Worm (Caenorhabditis elegans) whole organism, L2 larva: Measurements from ENCODE around the gene dnpp-1.

Experiments
- C34F6.9 ChIP-seq: fragments of 150-350 bp; optimal IDR thresholded peaks from 2 replicates; lab custom pipeline; 2014; ENCODE audit warnings: missing biosample characterization, missing genetic modification characterization
- F13H6.1 ChIP-seq: sonication (generic microtip); optimal IDR thresholded peaks from 2 replicates; lab custom pipeline; 2016; ENCODE audit warnings: missing genetic modification characterization, missing compliant biosample characterization
- Y55F3AM.14 ChIP-seq: fragments of 200-800 bp; sonication (Bioruptor generic); optimal IDR thresholded peaks from 2 replicates; lab custom pipeline; 2018; ENCODE audit warnings: mild to moderate bottlenecking, missing genetic modification characterization, missing compliant biosample characterization
- ZK546.5 ChIP-seq: sonication (generic microtip); optimal IDR thresholded peaks from 2 replicates; lab custom pipeline; 2017; ENCODE audit warnings: missing biosample characterization, missing genetic modification characterization
- alr-1 ChIP-seq: fragments of 150-350 bp; optimal IDR thresholded peaks from 2 replicates; lab custom pipeline; 2014; ENCODE audit warnings: missing biosample characterization, missing genetic modification characterization
- aly-2 ChIP-seq: fragments of 150-350 bp; optimal IDR thresholded peaks from 2 replicates; lab custom pipeline; 2014; ENCODE audit warnings: missing biosample characterization, missing genetic modification characterization
- ama-1 ChIP-seq: fragments of 150-350 bp; optimal IDR thresholded peaks from 2 replicates; lab custom pipeline; 2018; ENCODE audit warnings: inconsistent platforms
- blmp-1 ChIP-seq: sonication (generic microtip); optimal IDR thresholded peaks from 2 replicates; lab custom pipeline; 2017; ENCODE audit warnings: missing genetic modification characterization, mild to moderate bottlenecking, missing compliant biosample characterization, antibody characterized with exemption, moderate library complexity; ENCODE audit not compliant: insufficient read depth
- ceh-16 ChIP-seq: fragments of 150-350 bp; optimal IDR thresholded peaks from 2 replicates; lab custom pipeline; 2014; ENCODE audit warnings: missing biosample characterization, missing genetic modification characterization
- ceh-82 ChIP-seq: fragments of 150-350 bp; optimal IDR thresholded peaks from 2 replicates; lab custom pipeline; 2014; ENCODE audit warnings: missing biosample characterization, missing genetic modification characterization
- crh-2 ChIP-seq: sonication (generic microtip); optimal IDR thresholded peaks from 2 replicates; lab custom pipeline; 2017; ENCODE audit warnings: missing biosample characterization, missing genetic modification characterization
- dmd-4 ChIP-seq: sonication (generic microtip); optimal IDR thresholded peaks from 2 replicates; lab custom pipeline; 2017; ENCODE audit warnings: missing biosample characterization, missing genetic modification characterization
- egl-27 ChIP-seq: sonication (generic microtip); optimal IDR thresholded peaks from 3 replicates; lab custom pipeline; 2017; ENCODE audit warnings: missing biosample characterization, missing genetic modification reagents, missing genetic modification characterization
- fos-1 ChIP-seq: fragments of 150-350 bp; optimal IDR thresholded peaks from 2 replicates; lab custom pipeline; 2014; ENCODE audit warnings: missing biosample characterization, missing genetic modification characterization
- lin-11 ChIP-seq: fragments of 150-350 bp; sonication (generic microtip); optimal IDR thresholded peaks from 2 replicates; lab custom pipeline; 2014; ENCODE audit warnings: missing biosample characterization, missing genetic modification characterization, inconsistent platforms, mixed read lengths
- lin-13 ChIP-seq: fragments of 150-350 bp; optimal IDR thresholded peaks from 2 replicates; lab custom pipeline; 2014; ENCODE audit warnings: missing biosample characterization, missing genetic modification reagents, missing genetic modification characterization
- lin-39 ChIP-seq: fragments of 150-350 bp; optimal IDR thresholded peaks from 2 replicates; lab custom pipeline; 2014; ENCODE audit warnings: missing biosample characterization, missing genetic modification reagents, missing genetic modification characterization
- lsy-2 ChIP-seq, 2 experiments: fragments of 150-350 bp in 1 of 2; sonication (generic microtip) in 1 of 2; optimal IDR thresholded peaks; 2 replicates each; lab custom pipeline; 2014 to 2017; ENCODE audit warnings: missing biosample characterization in 2 of 2, missing genetic modification characterization in 2 of 2
- mab-5 ChIP-seq: fragments of 150-350 bp; optimal IDR thresholded peaks from 2 replicates; lab custom pipeline; 2014; ENCODE audit warnings: missing biosample characterization, missing genetic modification characterization
- mdl-1 ChIP-seq, 2 experiments: fragments of 150-350 bp in 1 of 2; sonication (generic microtip) in 1 of 2; optimal IDR thresholded peaks; 2 replicates each; lab custom pipeline; 2017; ENCODE audit warnings: missing biosample characterization in 2 of 2, missing genetic modification characterization in 2 of 2
- nhr-10 ChIP-seq: sonication (generic microtip); optimal IDR thresholded peaks from 2 replicates; lab custom pipeline; 2017; ENCODE audit warnings: missing biosample characterization, missing genetic modification characterization
- nhr-11 ChIP-seq: fragments of 150-350 bp; optimal IDR thresholded peaks from 2 replicates; lab custom pipeline; 2014; ENCODE audit warnings: missing biosample characterization, missing genetic modification characterization
- nhr-21 ChIP-seq: fragments of 150-350 bp; optimal IDR thresholded peaks from 2 replicates; lab custom pipeline; 2014; ENCODE audit warnings: missing biosample characterization, missing genetic modification characterization
- nhr-23 ChIP-seq: fragments of 150-350 bp; optimal IDR thresholded peaks from 2 replicates; lab custom pipeline; 2014; ENCODE audit warnings: missing biosample characterization, missing genetic modification reagents, missing genetic modification characterization
- nhr-25 ChIP-seq: fragments of 150-350 bp; sonication (generic microtip); optimal IDR thresholded peaks from 3 replicates; lab custom pipeline; 2014; ENCODE audit warnings: missing biosample characterization, missing genetic modification characterization
- nhr-6 ChIP-seq: fragments of 150-350 bp; optimal IDR thresholded peaks from 2 replicates; lab custom pipeline; 2014; ENCODE audit warnings: missing biosample characterization, missing genetic modification characterization
- nhr-77 ChIP-seq: fragments of 150-350 bp; optimal IDR thresholded peaks from 2 replicates; lab custom pipeline; 2014; ENCODE audit warnings: missing biosample characterization, missing genetic modification characterization
- peb-1 ChIP-seq: fragments of 150-350 bp; optimal IDR thresholded peaks from 2 replicates; lab custom pipeline; 2014; ENCODE audit warnings: missing biosample characterization, missing genetic modification characterization
- skn-1 ChIP-seq: sonication (generic microtip); optimal IDR thresholded peaks from 2 replicates; lab custom pipeline; 2017; ENCODE audit warnings: missing biosample characterization, missing genetic modification characterization
- sma-3 ChIP-seq: sonication (generic microtip); optimal IDR thresholded peaks from 2 replicates; lab custom pipeline; 2016; ENCODE audit warnings: missing genetic modification reagents, missing genetic modification characterization, missing compliant biosample characterization
- snpc-4 ChIP-seq: fragments of 150-350 bp; optimal IDR thresholded peaks from 2 replicates; lab custom pipeline; 2014; ENCODE audit warnings: missing biosample characterization, missing genetic modification characterization
- unc-55 ChIP-seq: fragments of 150-350 bp; sonication (generic microtip); optimal IDR thresholded peaks from 3 replicates; lab custom pipeline; 2014; ENCODE audit warnings: missing biosample characterization, missing genetic modification reagents, missing genetic modification characterization
- unc-62 ChIP-seq: fragments of 150-350 bp; optimal IDR thresholded peaks from 2 replicates; lab custom pipeline; 2014; ENCODE audit warnings: missing biosample characterization, missing genetic modification reagents, missing genetic modification characterization
- zag-1 ChIP-seq: fragments of 150-350 bp; optimal IDR thresholded peaks from 2 replicates; lab custom pipeline; 2014; ENCODE audit warnings: missing biosample characterization, missing genetic modification characterization
- ztf-1 ChIP-seq: fragments of 200-800 bp; sonication (Bioruptor generic); conservative IDR thresholded peaks from 2 replicates; pipeline ENCODE4 v1.3.6; 2022; ENCODE audit warnings: missing genetic modification characterization, missing compliant biosample characterization
- ztf-4 ChIP-seq: fragments of 150-350 bp; optimal IDR thresholded peaks from 2 replicates; lab custom pipeline; 2014; ENCODE audit warnings: missing biosample characterization, missing genetic modification characterization

The dnpp-1 gene

DNA sequence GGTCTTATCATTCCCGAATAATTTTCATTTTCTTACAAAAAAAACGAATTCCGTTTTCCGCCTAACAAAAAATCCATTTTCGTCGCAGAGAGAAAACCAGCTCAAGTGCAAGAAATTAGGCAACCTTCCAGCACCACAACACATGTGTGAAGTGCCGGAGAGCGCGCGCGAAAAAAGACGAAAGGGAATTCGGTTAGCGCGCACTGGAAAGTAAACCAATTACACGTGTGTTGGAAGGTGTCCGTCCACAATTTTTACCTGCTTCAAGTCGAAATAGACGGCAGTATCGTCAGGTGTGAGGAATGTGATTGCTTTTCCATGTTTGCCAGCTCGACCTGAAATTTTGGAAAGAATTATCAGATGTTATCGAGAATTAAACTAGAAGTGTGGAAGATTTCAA lies 28.9 kb downstream of the dnpp-1 start:
- no peak for TF ChIP-seq lsy-2 (tag; optimal IDR thresholded peaks at IDR 0.05; lab: Kevin White, UChicago)
- no peak for TF ChIP-seq nhr-21
- no peak for TF ChIP-seq sma-3 (GFP tag; lab: Kevin White, UChicago)
- TF ChIP-seq mdl-1 (tag; optimal IDR thresholded peaks at IDR 0.05; lab: Kevin White, UChicago), result no peak
- no peak for TF ChIP-seq nhr-11 (tag; lab: Kevin White, UChicago)
- no peak for TF ChIP-seq egl-27 (tag; lab: Kevin White, UChicago)
- TF ChIP-seq snpc-4 (tag; lab: Kevin White, UChicago), result no peak
- no peak for TF ChIP-seq nhr-10 (tag; lab: Kevin White, UChicago)

DNA sequence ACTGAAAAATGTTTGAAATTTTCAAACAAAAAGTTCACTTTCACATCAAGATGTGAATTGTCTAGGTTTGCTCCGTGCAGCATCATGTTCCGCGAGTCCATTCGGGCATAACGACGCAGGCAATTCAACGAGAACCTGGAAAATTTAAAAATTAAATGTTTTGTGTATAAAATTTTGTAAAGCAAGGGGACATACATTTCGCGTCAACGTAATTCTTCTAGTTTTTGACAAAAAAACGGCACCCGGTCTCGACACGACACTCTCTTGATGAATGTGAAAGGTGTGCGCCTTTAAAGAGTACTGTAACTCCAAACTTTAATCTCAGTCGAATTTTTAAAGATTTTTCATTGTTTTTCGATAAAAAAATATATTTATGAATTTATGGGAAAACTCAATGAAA lies 29.6 kb downstream of the dnpp-1 start, which contains the start of gene R12B2.6:
Gene R12B2.6 (minus strand): TSS at position 101 of the 400 bp plus-strand sequence.
- no peak for TF ChIP-seq aly-2 (tag; lab: Kevin White, UChicago)
- TF ChIP-seq ztf-1 (GFP tag; lab: Robert Waterston, UW), result no peak
- TF ChIP-seq lin-13 (GFP tag; lab: Kevin White, UChicago), result no peak
- no peak for TF ChIP-seq mab-5 (tag; lab: Kevin White, UChicago)
- TF ChIP-seq zag-1, result no peak
- no peak for TF ChIP-seq dmd-4 (tag; lab: Kevin White, UChicago)
- TF ChIP-seq nhr-25 (tag; lab: Kevin White, UChicago), result no peak
- TF ChIP-seq C34F6.9, result no peak
- TF ChIP-seq unc-62 (GFP tag; lab: Kevin White, UChicago), result no peak
- no peak for TF ChIP-seq fos-1 (tag; lab: Kevin White, UChicago)
- no peak for TF ChIP-seq nhr-6
- TF ChIP-seq alr-1, result no peak

DNA sequence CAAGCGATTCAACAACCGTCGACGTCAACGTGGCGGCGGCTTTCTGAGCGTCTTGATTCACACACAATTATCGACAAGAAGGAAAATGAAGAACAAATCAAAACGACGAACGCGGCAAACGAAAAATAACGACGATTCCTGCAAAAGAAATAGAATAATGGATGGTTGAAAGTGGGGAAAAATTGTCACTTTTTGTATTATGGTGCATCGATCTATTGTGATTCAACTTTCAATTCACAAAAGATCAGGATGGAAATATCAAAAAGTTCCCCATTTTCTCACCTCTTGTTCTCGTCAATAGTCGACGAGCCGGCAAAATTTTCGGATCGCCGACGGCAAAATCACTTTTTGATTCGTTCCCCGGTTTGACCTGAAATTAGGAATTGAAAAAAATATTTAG lies 30.2 kb downstream of the dnpp-1 start, which contains the start of the genes R12B2.13 and mdt-15:
Gene R12B2.13 (minus strand): TSS at position 101 of the 400 bp plus-strand sequence.
Gene mdt-15 (minus strand): TSS at position 376 of the 400 bp plus-strand sequence.
- TF ChIP-seq nhr-23 (no peak), ztf-4 (tag; lab: Kevin White, UChicago) (no peak), aly-2 (tag; lab: Kevin White, UChicago) (no peak), zag-1 (no peak), crh-2 (tag; lab: Kevin White, UChicago) (no peak), mdl-1 (tag; optimal IDR thresholded peaks at IDR 0.05; lab: Kevin White, UChicago) (no peak), nhr-10 (tag; lab: Kevin White, UChicago) (no peak), ama-1 (lab: Kevin White, UChicago) (no peak), unc-55 (GFP tag; lab: Kevin White, UChicago) (no peak), ZK546.5 (tag; lab: Kevin White, UChicago) (no peak), nhr-77 (no peak), lin-11 (tag; lab: Kevin White, UChicago) (no peak), ceh-82 (tag; lab: Kevin White, UChicago) (no peak), blmp-1 (tag; lab: Kevin White, UChicago) (no peak), F13H6.1 (tag; lab: Kevin White, UChicago) (no peak), lin-39 (no peak), peb-1 (no peak), nhr-11 (tag; lab: Kevin White, UChicago) (no peak), nhr-25 (tag; lab: Kevin White, UChicago) (no peak)

DNA sequence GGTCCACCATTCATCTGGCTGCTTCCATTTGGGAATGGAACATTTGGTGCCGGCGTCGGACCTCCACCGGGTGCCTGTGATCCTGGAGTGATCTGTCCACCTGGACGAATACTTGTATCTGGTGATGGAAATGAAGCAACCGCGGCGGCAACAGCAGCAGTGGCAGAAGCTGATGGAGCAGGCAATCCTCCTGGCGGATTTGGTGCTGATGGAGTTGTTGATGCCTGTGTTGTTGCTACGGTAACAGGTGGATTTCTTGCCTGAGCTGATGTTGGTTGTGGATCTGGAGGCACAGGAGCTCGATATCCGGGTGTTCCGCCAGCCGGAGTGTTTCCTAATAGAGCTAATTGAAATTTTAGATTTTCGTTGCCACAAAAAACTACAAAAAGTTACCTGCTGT lies 31.2 kb downstream of the dnpp-1 start:
- no peak for TF ChIP-seq Y55F3AM.14 (GFP tag; lab: Kevin White, UChicago)
- no peak for TF ChIP-seq egl-27 (tag; lab: Kevin White, UChicago)
- no peak for TF ChIP-seq ceh-16 (tag; lab: Kevin White, UChicago)
- no peak for TF ChIP-seq unc-55 (GFP tag; lab: Kevin White, UChicago)
- no peak for TF ChIP-seq skn-1 (tag; lab: Kevin White, UChicago)
- TF ChIP-seq alr-1, result no peak

DNA sequence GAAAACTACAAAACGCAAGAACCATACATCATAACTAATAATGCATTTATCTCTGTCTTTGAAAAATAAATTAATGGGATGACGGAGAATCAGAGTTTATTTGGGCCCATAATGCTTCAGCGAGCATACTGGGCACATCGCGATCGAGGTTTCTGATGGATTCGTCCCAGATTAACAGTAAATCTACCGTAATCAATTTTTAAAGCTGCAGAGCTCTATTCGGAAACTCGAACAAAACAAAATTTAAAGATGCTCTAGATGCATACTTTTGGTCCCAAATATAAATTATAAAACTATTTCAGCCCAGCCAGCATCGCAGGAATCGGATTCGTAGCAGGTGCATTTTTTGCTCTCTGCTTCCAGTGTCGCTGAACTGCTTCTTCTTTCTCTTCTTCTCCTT lies 35.5 kb downstream of the dnpp-1 start:
- TF ChIP-seq lin-11 (tag; lab: Kevin White, UChicago), result no peak
